Worm (Caenorhabditis elegans): ENCODE results near the gene oac-29.

Gene oac-29

ce11 chrV:8653080-8653821, 17.8 kb upstream of the oac-29 start (continued):
- no peak for TF ChIP-seq irx-1 (tag; optimal IDR thresholded peaks at IDR 0.05)

ce11 chrV:8652177-8652576, 16.7 kb upstream of the oac-29 start:
- TF ChIP-seq nhr-47 (tag; optimal IDR thresholded peaks at IDR 0.05): no peak
- TF ChIP-seq egl-13 (tag; optimal IDR thresholded peaks at IDR 0.05): no peak
- TF ChIP-seq pqm-1 (tag; optimal IDR thresholded peaks at IDR 0.05): no peak
- TF ChIP-seq C04F5.9 (tag; optimal IDR thresholded peaks at IDR 0.05): no peak
- TF ChIP-seq elt-3 (tag; optimal IDR thresholded peaks at IDR 0.05): peak in 1 of 6 experiments; percentile 14
- no peak for TF ChIP-seq fkh-4 (tag; optimal IDR thresholded peaks at IDR 0.05; ENCODE audit: borderline replicate concordance)
- peak; percentile 18 for TF ChIP-seq mep-1 (tag; optimal IDR thresholded peaks at IDR 0.05)
- no peak for TF ChIP-seq zip-4 (GFP tag; optimal IDR thresholded peaks at IDR 0.05)
- TF ChIP-seq ztf-11 (tag; optimal IDR thresholded peaks at IDR 0.05): no peak
- peak; percentile 82 for TF ChIP-seq blmp-1 (tag; optimal IDR thresholded peaks at IDR 0.05)
- TF ChIP-seq nhr-11 (tag; optimal IDR thresholded peaks at IDR 0.05): no peak
- no peak for TF ChIP-seq ceh-90 (tag; optimal IDR thresholded peaks at IDR 0.05)
- no peak for TF ChIP-seq fkh-10 (GFP tag; optimal IDR thresholded peaks at IDR 0.05)
- TF ChIP-seq nhr-20 (tag; optimal IDR thresholded peaks at IDR 0.05): peak; percentile 43
- TF ChIP-seq grh-1 (GFP tag; IDR thresholded peaks at IDR 0.05): 0 out of 2 replicates have a peak, but pooled peaks have one; percentile 6
- peak; percentile 22 for TF ChIP-seq nhr-71 (tag; optimal IDR thresholded peaks at IDR 0.05)
- no peak for TF ChIP-seq nhr-12 (tag; optimal IDR thresholded peaks at IDR 0.05)
- no peak for TF ChIP-seq unc-130 (tag; optimal IDR thresholded peaks at IDR 0.05)
- TF ChIP-seq efl-3 (GFP tag; optimal IDR thresholded peaks at IDR 0.05): no peak
- no peak for TF ChIP-seq ceh-8 (GFP tag; optimal IDR thresholded peaks at IDR 0.05)
- TF ChIP-seq ces-1 (GFP tag; optimal IDR thresholded peaks at IDR 0.05): no peak
- TF ChIP-seq fos-1 (tag; optimal IDR thresholded peaks at IDR 0.05): no peak
- TF ChIP-seq unc-98 (GFP tag; IDR thresholded peaks at IDR 0.05): no peak
- no peak for TF ChIP-seq zag-1 (tag; optimal IDR thresholded peaks at IDR 0.05)
- no peak for TF ChIP-seq skn-1 (tag; optimal IDR thresholded peaks at IDR 0.05)
- TF ChIP-seq snu-23 (GFP tag; optimal IDR thresholded peaks at IDR 0.05): peak; percentile 32
- no peak for TF ChIP-seq egl-27 (tag; optimal IDR thresholded peaks at IDR 0.05)
- no peak for TF ChIP-seq unc-62 (GFP tag; optimal IDR thresholded peaks at IDR 0.05)
- TF ChIP-seq snpc-4 (tag; optimal IDR thresholded peaks at IDR 0.05): no peak
- no peak for TF ChIP-seq sox-4 (tag; optimal IDR thresholded peaks at IDR 0.05)
- no peak for TF ChIP-seq ceh-82 (tag; optimal IDR thresholded peaks at IDR 0.05)
- TF ChIP-seq nhr-85 (tag): peak; percentile 92
- peak; percentile 54 for TF ChIP-seq xbp-1 (tag; optimal IDR thresholded peaks at IDR 0.05)
- TF ChIP-seq nhr-77 (tag; optimal IDR thresholded peaks at IDR 0.05): no peak
- no peak for TF ChIP-seq tbx-2 (tag; optimal IDR thresholded peaks at IDR 0.05)
- TF ChIP-seq nhr-28 (tag; optimal IDR thresholded peaks at IDR 0.05): no peak
- TF ChIP-seq lsy-2 (tag; optimal IDR thresholded peaks at IDR 0.05): no peak
- TF ChIP-seq unc-86 (tag; optimal IDR thresholded peaks at IDR 0.05): no peak
- no peak for TF ChIP-seq nhr-84 (tag; optimal IDR thresholded peaks at IDR 0.05)
- TF ChIP-seq sup-37 (GFP tag; optimal IDR thresholded peaks at IDR 0.05): no peak
- peak; percentile 58 for TF ChIP-seq lin-14 (GFP tag; optimal IDR thresholded peaks at IDR 0.05)
- peak; percentile 38 for TF ChIP-seq rnt-1 (tag; optimal IDR thresholded peaks at IDR 0.05)
- TF ChIP-seq efl-1 (optimal IDR thresholded peaks at IDR 0.05): no peak
- no peak for TF ChIP-seq efl-1 (GFP tag; optimal IDR thresholded peaks at IDR 0.05 in 1 of 2)
- no peak for TF ChIP-seq alr-1 (tag; optimal IDR thresholded peaks at IDR 0.05; ENCODE audit: borderline replicate concordance)
- no peak for TF ChIP-seq sptf-1 (tag; optimal IDR thresholded peaks at IDR 0.05)
- TF ChIP-seq C16A3.4 (tag; optimal IDR thresholded peaks at IDR 0.05): no peak
- TF ChIP-seq pax-3 (tag; optimal IDR thresholded peaks at IDR 0.05): no peak
- TF ChIP-seq ceh-88 (GFP tag; IDR thresholded peaks at IDR 0.05): no peak
- no peak for TF ChIP-seq lin-39 (tag; optimal IDR thresholded peaks at IDR 0.05)

All from whole organism, L1 larva.